Worm (Caenorhabditis elegans): ENCODE data around the gene K11E4.6.

The K11E4.6 gene

DNA sequence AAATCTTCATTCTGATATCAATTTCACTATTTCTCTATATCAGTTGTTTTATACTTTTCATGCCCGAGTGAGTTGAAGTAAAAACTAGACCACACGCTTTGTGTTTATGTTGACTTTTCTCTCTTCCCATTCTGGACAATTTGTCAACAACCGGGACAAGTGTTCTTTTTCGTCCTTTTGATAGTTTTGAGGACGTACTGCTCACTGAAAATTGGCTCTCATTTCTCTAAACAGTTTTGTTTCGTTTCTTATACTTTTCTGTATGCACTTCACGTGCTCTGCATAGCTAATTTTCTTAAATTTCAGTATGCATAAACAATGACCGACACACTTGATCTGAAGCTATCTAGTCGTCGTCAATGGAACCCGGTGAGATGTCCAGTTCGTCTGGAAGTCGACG is 36.8 kb upstream of the K11E4.6 start, which contains the start of gene adm-2:
Gene adm-2 (plus strand): TSS at position 301 of the 400 bp plus-strand sequence.
- TF ChIP-seq unc-62 (GFP tag; optimal IDR thresholded peaks at IDR 0.05) (no peak), lin-13 (GFP tag; optimal IDR thresholded peaks at IDR 0.05) (no peak), nhr-77 (tag; optimal IDR thresholded peaks at IDR 0.05) (no peak), nhr-10 (tag; optimal IDR thresholded peaks at IDR 0.05) (no peak), R02D3.7 (tag; optimal IDR thresholded peaks at IDR 0.05) (no peak), Y55F3AM.14 (GFP tag; optimal IDR thresholded peaks at IDR 0.05) (no peak), lin-39 (tag; optimal IDR thresholded peaks at IDR 0.05) (no peak), egl-27 (tag; optimal IDR thresholded peaks at IDR 0.05) (no peak), F13H6.1 (tag; optimal IDR thresholded peaks at IDR 0.05) (no peak), mdl-1 (tag; optimal IDR thresholded peaks at IDR 0.05) (no peak), elt-1 (tag; optimal IDR thresholded peaks at IDR 0.05) (no peak), zag-1 (tag; optimal IDR thresholded peaks at IDR 0.05) (no peak), nhr-12 (tag; optimal IDR thresholded peaks at IDR 0.05) (no peak), nhr-129 (tag; optimal IDR thresholded peaks at IDR 0.05) (no peak), ceh-16 (tag; optimal IDR thresholded peaks at IDR 0.05) (no peak), snpc-4 (tag; optimal IDR thresholded peaks at IDR 0.05) (no peak)

- TF ChIP-seq snpc-4 (tag; optimal IDR thresholded peaks at IDR 0.05) (peak; percentile 61), mbf-1 (tag; optimal IDR thresholded peaks at IDR 0.05) (no peak)
These were observed 34.1 kb upstream of the K11E4.6 start for ce11 chrX:13690333-13690732.

- peak; percentile 31 for TF ChIP-seq lin-11 (tag; optimal IDR thresholded peaks at IDR 0.05)
- TF ChIP-seq ceh-16 (tag; optimal IDR thresholded peaks at IDR 0.05): no peak
- TF ChIP-seq unc-55 (GFP tag; optimal IDR thresholded peaks at IDR 0.05): peak; percentile 20
These were observed 28.3 kb upstream of the K11E4.6 start for ce11 chrX:13696152-13696551.

ce11 chrX:13697520-13697919 is 26.9 kb upstream of the K11E4.6 start:
- no peak for TF ChIP-seq aly-2 (tag; optimal IDR thresholded peaks at IDR 0.05)

DNA sequence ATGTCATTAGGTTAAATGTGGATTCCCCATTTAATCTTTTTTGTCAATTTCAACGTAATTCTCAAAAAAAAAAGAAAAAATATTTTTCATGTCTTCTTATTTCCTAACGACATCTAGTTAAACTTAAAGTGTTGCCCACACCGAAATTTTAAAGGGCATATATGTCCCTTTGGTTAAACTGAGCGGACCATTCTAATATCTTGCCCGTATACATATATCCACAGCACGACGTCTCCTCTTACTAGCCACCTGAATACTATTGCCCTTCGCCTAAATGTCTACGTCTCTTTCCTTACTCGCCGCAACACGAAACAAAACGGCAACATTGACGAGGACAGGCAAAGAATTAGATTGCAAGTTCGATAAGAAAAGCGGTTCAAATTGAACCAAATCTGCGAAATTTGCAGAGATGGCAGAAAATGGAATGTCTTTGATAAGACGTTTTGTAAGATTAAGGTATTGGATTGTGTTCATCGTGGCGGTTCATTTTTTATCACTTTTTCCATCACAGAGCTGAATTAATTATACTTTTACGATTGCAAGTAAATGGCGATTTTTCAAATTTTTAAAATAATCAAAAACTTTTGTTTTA is 23.7 kb upstream of the K11E4.6 start:
- TF ChIP-seq fos-1 (tag; optimal IDR thresholded peaks at IDR 0.05) (peak; percentile 99), R02D3.7 (tag; optimal IDR thresholded peaks at IDR 0.05) (peak; percentile 83), elt-3 (tag; optimal IDR thresholded peaks at IDR 0.05) (no peak), unc-62 (GFP tag; optimal IDR thresholded peaks at IDR 0.05) (peak; percentile 97), ztf-1 (GFP tag; conservative IDR thresholded peaks at IDR 0.05) (0 out of 2 replicates have a peak, but pooled peaks have one; percentile 78), ceh-16 (tag; optimal IDR thresholded peaks at IDR 0.05) (peak; percentile 98), ztf-4 (tag; optimal IDR thresholded peaks at IDR 0.05) (peak; percentile 99), C34F6.9 (tag; optimal IDR thresholded peaks at IDR 0.05) (peak; percentile 100), nhr-21 (tag; optimal IDR thresholded peaks at IDR 0.05) (peak; percentile 100), lin-13 (GFP tag; optimal IDR thresholded peaks at IDR 0.05) (peak; percentile 99), skn-1 (tag; optimal IDR thresholded peaks at IDR 0.05) (peak; percentile 84), sma-3 (GFP tag; optimal IDR thresholded peaks at IDR 0.05) (peak; percentile 99), snpc-4 (tag; optimal IDR thresholded peaks at IDR 0.05) (peak; percentile 94), crh-2 (tag; optimal IDR thresholded peaks at IDR 0.05) (peak; percentile 100), nhr-11 (tag; optimal IDR thresholded peaks at IDR 0.05) (peak; percentile 70), alr-1 (tag; optimal IDR thresholded peaks at IDR 0.05) (peak; percentile 73), nhr-237 (tag; optimal IDR thresholded peaks at IDR 0.05) (peak; percentile 99), sem-4 (tag; optimal IDR thresholded peaks at IDR 0.05) (peak; percentile 99), nhr-6 (tag; optimal IDR thresholded peaks at IDR 0.05) (peak; percentile 100), Y55F3AM.14 (GFP tag; optimal IDR thresholded peaks at IDR 0.05) (peak; percentile 91), lsy-2 (tag; optimal IDR thresholded peaks at IDR 0.05) (peak; percentile 97), blmp-1 (tag; optimal IDR thresholded peaks at IDR 0.05; ENCODE audit: insufficient read depth) (peak; percentile 91), aly-2 (tag; optimal IDR thresholded peaks at IDR 0.05) (peak; percentile 92), mdl-1 (tag; optimal IDR thresholded peaks at IDR 0.05) (peak; percentile 93 to 96), sma-9 (GFP tag; optimal IDR thresholded peaks at IDR 0.05) (peak; percentile 99), sma-9 (tag; optimal IDR thresholded peaks at IDR 0.05) (peak; percentile 69), lin-39 (tag; optimal IDR thresholded peaks at IDR 0.05) (peak; percentile 100), dmd-4 (tag; optimal IDR thresholded peaks at IDR 0.05) (peak; percentile 82), lin-11 (tag; optimal IDR thresholded peaks at IDR 0.05) (peak; percentile 97), unc-55 (GFP tag; optimal IDR thresholded peaks at IDR 0.05) (peak; percentile 100), unc-39 (tag; optimal IDR thresholded peaks at IDR 0.05) (peak; percentile 99), F13H6.1 (tag; optimal IDR thresholded peaks at IDR 0.05) (peak; percentile 99), nhr-12 (tag; optimal IDR thresholded peaks at IDR 0.05) (peak; percentile 72), gmeb-1 (tag; optimal IDR thresholded peaks at IDR 0.05) (peak; percentile 95), zag-1 (tag; optimal IDR thresholded peaks at IDR 0.05) (peak; percentile 99), egl-27 (tag; optimal IDR thresholded peaks at IDR 0.05) (peak; percentile 100), ceh-82 (tag; optimal IDR thresholded peaks at IDR 0.05) (peak; percentile 99), nhr-10 (tag; optimal IDR thresholded peaks at IDR 0.05) (peak; percentile 97), mbf-1 (tag; optimal IDR thresholded peaks at IDR 0.05) (peak; percentile 78), elt-1 (tag; optimal IDR thresholded peaks at IDR 0.05) (peak; percentile 80)

Data from whole organism, L2 larva.